Worm (Caenorhabditis elegans) whole organism, L4 larva: ENCODE results near the gene F14D7.9.

Experiments
- ZK546.5 ChIP-seq, 2 experiments: sonication (generic microtip); optimal IDR thresholded peaks; 2 replicates each; lab custom pipeline; 2017; ENCODE audit warnings: missing biosample characterization in 2 of 2, missing genetic modification characterization in 2 of 2
- ama-1 ChIP-seq: fragments of 150-350 bp; optimal IDR thresholded peaks from 2 replicates; lab custom pipeline; 2014; ENCODE audit warnings: inconsistent platforms, mixed read lengths
- ces-1 ChIP-seq: fragments of 150-350 bp; sonication (generic microtip); optimal IDR thresholded peaks from 4 replicates; lab custom pipeline; 2014; ENCODE audit warnings: missing biosample characterization, missing genetic modification reagents, missing genetic modification characterization
- dve-1 ChIP-seq: sonication (generic microtip); optimal IDR thresholded peaks from 2 replicates; lab custom pipeline; 2017; ENCODE audit warnings: antibody characterized with exemption, mild to moderate bottlenecking, missing genetic modification characterization, missing compliant biosample characterization; ENCODE audit not compliant: insufficient read depth
- fos-1 ChIP-seq: fragments of 150-350 bp; optimal IDR thresholded peaks from 2 replicates; lab custom pipeline; 2014; ENCODE audit warnings: missing biosample characterization, missing genetic modification characterization
- jun-1 ChIP-seq: fragments of 150-350 bp; optimal IDR thresholded peaks from 2 replicates; lab custom pipeline; 2014; ENCODE audit warnings: missing biosample characterization, missing genetic modification reagents, missing genetic modification characterization
- lin-15B ChIP-seq: fragments of 150-350 bp; sonication (generic microtip); optimal IDR thresholded peaks from 3 replicates; lab custom pipeline; 2014; ENCODE audit warnings: missing biosample characterization, missing genetic modification characterization
- madf-9 ChIP-seq: fragments of 200-800 bp; sonication (Bioruptor generic); conservative IDR thresholded peaks from 2 replicates; pipeline ENCODE4 v1.3.6; 2022; ENCODE audit warnings: missing genetic modification reagents, missing genetic modification characterization, missing compliant biosample characterization
- mdl-1 ChIP-seq, 2 experiments: fragments of 150-350 bp in 1 of 2; sonication (generic microtip) in 1 of 2; optimal IDR thresholded peaks; 2 replicates each; lab custom pipeline; 2014 to 2017; ENCODE audit warnings: missing biosample characterization in 2 of 2, missing genetic modification characterization in 2 of 2
- mep-1 ChIP-seq: fragments of 150-350 bp; sonication (generic microtip); optimal IDR thresholded peaks from 3 replicates; lab custom pipeline; 2014; ENCODE audit warnings: missing biosample characterization, missing genetic modification characterization
- pqm-1 ChIP-seq: sonication (generic microtip); optimal IDR thresholded peaks from 2 replicates; lab custom pipeline; 2017; ENCODE audit warnings: missing biosample characterization, missing genetic modification characterization
- skn-1 ChIP-seq: fragments of 150-350 bp; optimal IDR thresholded peaks from 2 replicates; lab custom pipeline; 2014; ENCODE audit warnings: missing biosample characterization, missing genetic modification characterization

DNA sequence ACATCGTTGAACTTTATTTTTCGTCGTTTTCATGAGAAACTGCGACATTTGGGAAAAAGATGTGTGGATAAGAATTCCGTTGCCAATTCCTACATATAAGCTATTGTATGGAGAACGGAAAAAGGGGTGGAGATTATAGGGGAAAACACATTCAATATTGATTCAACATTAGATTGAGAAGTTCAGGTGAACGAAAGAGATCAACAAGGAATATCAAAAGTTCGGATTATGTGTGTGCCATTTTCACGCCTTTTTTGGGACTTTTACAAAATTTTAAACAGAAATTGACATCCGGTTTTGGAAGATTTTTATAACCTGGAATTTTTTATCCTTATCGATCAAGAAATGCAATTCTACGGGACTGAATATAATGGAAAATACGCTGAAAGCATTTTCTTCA, 33.3 kb downstream of the F14D7.9 start, which contains the start of gene F47B8.5:
- TF ChIP-seq jun-1 (tag; lab: Kevin White, UChicago) (no peak), ama-1 (lab: Kevin White, UChicago) (no peak), mdl-1 (tag; optimal IDR thresholded peaks at IDR 0.05; lab: Kevin White, UChicago) (no peak), lin-15B (tag; lab: Kevin White, UChicago) (no peak), dve-1 (tag; lab: Kevin White, UChicago) (no peak), skn-1 (tag; lab: Kevin White, UChicago) (no peak), ces-1 (GFP tag; lab: Kevin White, UChicago) (no peak), madf-9 (GFP tag; lab: Robert Waterston, UW) (no peak), fos-1 (tag; lab: Kevin White, UChicago) (no peak), mep-1 (tag; lab: Kevin White, UChicago) (no peak), pqm-1 (no peak), ZK546.5 (tag; optimal IDR thresholded peaks at IDR 0.05; lab: Kevin White, UChicago) (no peak)
